Worm (Caenorhabditis elegans): ENCODE data around the gene C07A9.5.

C07A9.5 gene

DNA sequence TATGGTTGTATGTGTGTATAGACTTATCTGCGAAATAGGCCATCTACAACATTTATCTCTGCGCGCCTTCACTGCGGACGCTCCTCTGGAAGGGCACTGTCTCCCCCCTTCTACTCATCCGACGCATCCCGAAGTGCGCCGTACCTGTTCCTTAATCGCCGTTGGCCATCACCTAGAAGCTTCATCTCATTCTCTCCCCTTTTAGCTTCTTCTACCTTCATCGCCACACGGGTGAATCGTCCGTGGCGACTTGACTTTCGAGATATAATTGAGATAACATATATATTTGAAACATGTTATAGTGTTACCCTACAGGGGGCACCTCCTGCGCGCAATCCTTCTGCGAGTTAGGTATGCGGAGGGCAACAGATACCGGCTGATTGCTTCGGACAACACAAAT, 40.5 kb downstream of the C07A9.5 start:
- TF ChIP-seq nhr-85 (tag) = peak; percentile 12
- TF ChIP-seq Y116A8C.19 (tag; optimal IDR thresholded peaks at IDR 0.05; ENCODE audit: borderline replicate concordance) = no peak

DNA sequence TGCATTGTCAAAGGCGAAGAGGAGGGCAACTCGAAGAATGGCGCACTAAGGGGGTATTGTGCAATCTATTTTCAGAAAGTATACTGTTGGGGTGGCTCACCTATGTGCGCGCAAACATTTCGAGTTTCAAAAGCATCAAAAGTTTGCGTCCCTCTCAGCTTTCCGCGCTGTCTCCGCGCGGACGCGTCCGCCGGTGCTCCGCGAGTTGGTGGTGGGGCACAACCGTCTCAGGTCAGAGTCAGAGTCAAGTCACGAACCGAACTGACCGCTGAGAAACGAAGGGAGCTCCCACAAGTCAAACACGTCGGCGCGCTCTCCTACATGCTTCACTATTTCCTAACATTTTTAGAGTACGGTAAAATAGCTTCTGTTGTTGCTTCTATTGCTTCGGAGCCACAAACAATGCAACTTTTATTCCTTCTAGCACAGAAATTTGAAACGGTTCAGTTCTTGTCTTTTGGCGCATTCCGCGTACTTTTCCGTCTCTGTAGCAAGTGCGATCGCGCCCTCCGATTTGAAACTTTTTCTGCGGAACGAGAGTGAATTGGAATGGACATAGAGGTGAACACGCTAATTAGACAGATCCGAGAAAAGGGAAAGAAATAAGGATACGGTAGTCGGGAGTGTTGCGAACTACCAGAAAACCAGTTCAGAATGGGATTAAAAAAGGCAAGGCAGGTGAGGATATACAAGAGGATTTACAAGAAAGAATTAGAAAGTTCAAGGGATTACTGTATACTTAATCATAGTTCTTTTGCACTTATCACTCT, 43.2 kb downstream of the C07A9.5 start:
- TF ChIP-seq ztf-11 (tag; optimal IDR thresholded peaks at IDR 0.05) (no peak), efl-1 (optimal IDR thresholded peaks at IDR 0.05) (no peak), efl-1 (GFP tag; optimal IDR thresholded peaks at IDR 0.05 in 1 of 2) (peak in 1 of 2 experiments; percentile 51), blmp-1 (tag; optimal IDR thresholded peaks at IDR 0.05) (peak; percentile 96), lin-39 (tag; optimal IDR thresholded peaks at IDR 0.05) (no peak), vab-15 (tag; optimal IDR thresholded peaks at IDR 0.05) (no peak), tbx-2 (tag; optimal IDR thresholded peaks at IDR 0.05) (no peak), ceh-90 (tag; optimal IDR thresholded peaks at IDR 0.05) (no peak), nhr-11 (tag; optimal IDR thresholded peaks at IDR 0.05) (no peak)

DNA sequence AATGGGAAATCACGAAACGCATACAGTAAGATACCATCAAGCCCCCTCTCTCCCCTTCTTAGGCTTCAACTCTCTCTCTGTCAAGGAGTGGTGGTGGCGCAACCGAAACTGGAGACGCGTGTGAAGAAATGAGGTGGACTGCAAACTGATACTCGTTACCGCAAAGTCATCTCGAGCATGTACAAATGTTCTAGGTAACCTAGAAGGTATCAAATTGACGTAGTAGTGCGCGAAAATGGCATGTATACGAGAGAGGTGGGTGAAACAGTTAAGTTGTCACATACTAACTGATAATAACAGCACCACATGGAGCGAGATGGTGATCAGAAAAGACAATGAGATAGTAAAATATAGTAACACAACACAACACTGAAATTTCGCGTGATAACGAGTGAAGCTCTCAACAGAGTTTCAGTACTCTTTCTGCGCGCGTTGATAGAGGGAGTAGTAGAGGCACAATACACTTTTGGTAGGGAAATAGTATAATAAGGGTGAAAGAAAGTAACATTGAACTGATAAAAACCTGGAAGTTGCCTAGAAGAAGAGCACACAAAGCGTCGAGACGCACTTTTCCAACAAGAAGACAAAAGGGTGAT, 44.4 kb downstream of the C07A9.5 start:
- no peak for TF ChIP-seq ceh-63 (GFP tag; optimal IDR thresholded peaks at IDR 0.05)
- TF ChIP-seq efl-1 (optimal IDR thresholded peaks at IDR 0.05) = no peak
- peak in 1 of 2 experiments; percentile 80 for TF ChIP-seq efl-1 (GFP tag; optimal IDR thresholded peaks at IDR 0.05 in 1 of 2)
- no peak for TF ChIP-seq ceh-8 (GFP tag; optimal IDR thresholded peaks at IDR 0.05)
- no peak for TF ChIP-seq nhr-47 (tag; optimal IDR thresholded peaks at IDR 0.05)
- no peak for TF ChIP-seq elt-3 (tag; optimal IDR thresholded peaks at IDR 0.05)
- TF ChIP-seq zag-1 (tag; optimal IDR thresholded peaks at IDR 0.05) = no peak
- TF ChIP-seq rnt-1 (tag; optimal IDR thresholded peaks at IDR 0.05) = no peak
- no peak for TF ChIP-seq irx-1 (tag; optimal IDR thresholded peaks at IDR 0.05)
- TF ChIP-seq xbp-1 (tag; optimal IDR thresholded peaks at IDR 0.05) = no peak
- no peak for TF ChIP-seq lir-3 (tag; optimal IDR thresholded peaks at IDR 0.05; ENCODE audit: poor library complexity)
- no peak for TF ChIP-seq ceh-88 (GFP tag; IDR thresholded peaks at IDR 0.05)
- TF ChIP-seq tlp-1 (tag; optimal IDR thresholded peaks at IDR 0.05) = no peak
- no peak for TF ChIP-seq nhr-85 (tag)
- no peak for TF ChIP-seq Y116A8C.19 (tag; optimal IDR thresholded peaks at IDR 0.05; ENCODE audit: borderline replicate concordance)
- TF ChIP-seq alr-1 (tag; optimal IDR thresholded peaks at IDR 0.05; ENCODE audit: borderline replicate concordance) = no peak
- TF ChIP-seq nhr-77 (tag; optimal IDR thresholded peaks at IDR 0.05) = no peak
- no peak for TF ChIP-seq skn-1 (tag; optimal IDR thresholded peaks at IDR 0.05)
- TF ChIP-seq aly-2 (tag; optimal IDR thresholded peaks at IDR 0.05) = no peak
- no peak for TF ChIP-seq zip-4 (GFP tag; optimal IDR thresholded peaks at IDR 0.05)
- TF ChIP-seq pax-3 (tag; optimal IDR thresholded peaks at IDR 0.05) = no peak
- no peak for TF ChIP-seq dpl-1 (GFP tag; optimal IDR thresholded peaks at IDR 0.05)
- TF ChIP-seq fos-1 (tag; optimal IDR thresholded peaks at IDR 0.05) = no peak
- TF ChIP-seq grh-1 (GFP tag; IDR thresholded peaks at IDR 0.05) = no peak
- no peak for TF ChIP-seq nhr-76 (tag; optimal IDR thresholded peaks at IDR 0.05)
- TF ChIP-seq F16B12.6 (tag; optimal IDR thresholded peaks at IDR 0.05) = no peak
- no peak for TF ChIP-seq swsn-7 (tag; optimal IDR thresholded peaks at IDR 0.05)
- no peak for TF ChIP-seq vab-15 (tag; optimal IDR thresholded peaks at IDR 0.05)
- peak; percentile 10 for TF ChIP-seq nhr-20 (tag; optimal IDR thresholded peaks at IDR 0.05)
- no peak for TF ChIP-seq nhr-19 (GFP tag; conservative IDR thresholded peaks at IDR 0.05)
- TF ChIP-seq egl-13 (tag; optimal IDR thresholded peaks at IDR 0.05) = no peak
- TF ChIP-seq sptf-1 (tag; optimal IDR thresholded peaks at IDR 0.05) = no peak
- no peak for TF ChIP-seq snpc-4 (tag; optimal IDR thresholded peaks at IDR 0.05)
- peak; percentile 82 for TF ChIP-seq elt-2 (tag; optimal IDR thresholded peaks at IDR 0.05)
- no peak for TF ChIP-seq lin-39 (tag; optimal IDR thresholded peaks at IDR 0.05)
- no peak for TF ChIP-seq ces-1 (GFP tag; optimal IDR thresholded peaks at IDR 0.05)
- TF ChIP-seq nhr-237 (tag; optimal IDR thresholded peaks at IDR 0.05) = no peak
- TF ChIP-seq C16A3.4 (tag; optimal IDR thresholded peaks at IDR 0.05) = no peak
- TF ChIP-seq lin-35 (GFP tag; optimal IDR thresholded peaks at IDR 0.05) = peak in 1 of 2 experiments; percentile 43
- peak; percentile 20 for TF ChIP-seq lin-14 (GFP tag; optimal IDR thresholded peaks at IDR 0.05)
- TF ChIP-seq mab-9 (GFP tag; IDR thresholded peaks at IDR 0.05) = no peak
- no peak for TF ChIP-seq hlh-4 (tag; optimal IDR thresholded peaks at IDR 0.05)

Data from whole organism, L1 larva.